Worm (Caenorhabditis elegans): ENCODE results near the gene srg-40.
A peak's percentile ranks its signal among the peaks of the same experiment; 100 is the strongest.

Gene srg-40

DNA sequence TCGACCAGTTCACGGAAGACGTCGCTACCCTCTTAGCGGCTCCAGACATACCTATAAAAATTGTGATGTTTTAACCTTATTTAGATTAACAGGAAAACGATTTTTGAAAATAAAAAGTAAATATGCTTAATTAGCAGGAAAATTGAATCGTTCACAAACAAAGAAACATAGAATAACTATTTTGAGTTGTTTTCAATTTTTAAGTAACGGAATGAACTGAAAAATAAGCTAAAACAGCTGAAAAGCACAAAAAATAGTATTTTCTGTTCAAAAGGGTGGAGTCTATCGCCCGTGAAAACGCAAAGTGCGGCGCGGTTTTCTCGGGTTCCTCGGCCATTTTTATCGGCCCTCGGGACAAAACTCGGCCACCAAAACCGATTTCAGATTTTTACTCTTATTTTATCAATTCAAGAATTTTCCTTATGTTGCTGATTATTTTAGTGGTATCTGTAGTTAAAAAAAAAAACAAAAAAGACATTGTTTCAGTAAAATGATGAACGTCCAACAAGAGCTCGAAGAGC, 40.5 kb downstream of the srg-40 start, which contains the start of the genes atp-5 and lmtr-3:
atp-5 (minus strand) TSS at position 51 of the 521 bp plus-strand sequence.
lmtr-3 (plus strand) TSS at position 370 of the 521 bp plus-strand sequence.
- peak; percentile 48 for TF ChIP-seq mep-1 (tag; optimal IDR thresholded peaks at IDR 0.05)
- TF ChIP-seq cnd-1 (tag; optimal IDR thresholded peaks at IDR 0.05): no peak
- no peak for TF ChIP-seq elt-1 (tag; optimal IDR thresholded peaks at IDR 0.05; ENCODE audit: borderline replicate concordance, insufficient read depth)
- TF ChIP-seq unc-120 (tag; optimal IDR thresholded peaks at IDR 0.05; ENCODE audit: poor library complexity, severe bottlenecking): no peak
- TF ChIP-seq ceh-83 (GFP tag; optimal IDR thresholded peaks at IDR 0.05): no peak
- no peak for TF ChIP-seq M03D4.4 (tag; optimal IDR thresholded peaks at IDR 0.05)
- TF ChIP-seq unc-62 (GFP tag; optimal IDR thresholded peaks at IDR 0.05): no peak
- peak; percentile 33 for TF ChIP-seq lsy-2 (tag; optimal IDR thresholded peaks at IDR 0.05)
- peak; percentile 15 for TF ChIP-seq ceh-39 (tag; optimal IDR thresholded peaks at IDR 0.05)
- TF ChIP-seq hlh-1 (tag; optimal IDR thresholded peaks at IDR 0.05): peak; percentile 8
- TF ChIP-seq mab-5 (tag; optimal IDR thresholded peaks at IDR 0.05): no peak
- peak; percentile 12 for TF ChIP-seq sptf-1 (tag; optimal IDR thresholded peaks at IDR 0.05)
- TF ChIP-seq nhr-2 (tag; optimal IDR thresholded peaks at IDR 0.05): no peak
- no peak for TF ChIP-seq nhr-237 (tag; optimal IDR thresholded peaks at IDR 0.05)

DNA sequence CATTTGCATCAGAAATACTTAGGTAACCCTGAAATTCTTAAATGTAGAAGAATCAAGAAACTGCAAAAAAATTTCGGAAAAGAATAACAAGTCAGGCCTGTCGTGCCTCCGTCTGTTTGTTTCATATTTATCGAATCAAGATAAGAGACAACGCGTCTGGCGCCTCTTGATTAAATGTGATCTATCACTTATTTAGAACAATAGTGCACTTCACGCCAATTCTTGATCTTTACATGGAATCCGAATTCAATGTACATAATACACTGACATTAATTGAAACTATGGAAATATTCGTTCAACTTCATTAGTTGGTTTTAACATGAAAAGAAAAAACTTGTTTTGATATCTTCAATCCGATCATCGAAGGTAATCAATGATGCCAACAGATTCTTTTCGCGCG, 41.9 kb downstream of the srg-40 start, which contains the start of gene mboa-2:
mboa-2 (minus strand) TSS at position 28 of the 400 bp plus-strand sequence.
- no peak for TF ChIP-seq flh-1 (GFP tag; optimal IDR thresholded peaks at IDR 0.05)

DNA sequence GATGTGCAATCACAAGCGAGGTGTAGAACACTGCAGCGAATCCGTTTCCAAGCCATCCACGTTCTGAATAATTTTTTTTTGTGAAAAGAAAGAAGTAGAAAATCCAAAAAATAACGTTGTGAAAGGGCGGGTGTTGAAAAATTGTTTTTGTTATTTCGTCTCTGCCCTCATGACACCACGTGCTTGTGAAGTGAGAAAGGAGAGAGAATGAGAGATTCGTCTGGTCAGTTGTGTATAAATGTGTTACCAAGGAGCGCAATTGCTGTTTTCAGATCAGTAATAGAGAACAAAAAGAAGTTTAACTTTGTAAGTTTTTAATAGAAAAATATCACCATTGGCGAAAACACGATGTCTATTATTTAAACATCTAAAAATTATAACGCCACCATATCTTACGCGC, 43.1 kb downstream of the srg-40 start:
- TF ChIP-seq elt-1 (tag; optimal IDR thresholded peaks at IDR 0.05; ENCODE audit: borderline replicate concordance, insufficient read depth) (no peak), pha-4 (tag; optimal IDR thresholded peaks at IDR 0.05) (no peak), hlh-1 (tag; optimal IDR thresholded peaks at IDR 0.05) (peak; percentile 56), lsy-2 (tag; optimal IDR thresholded peaks at IDR 0.05) (no peak), mab-5 (tag; optimal IDR thresholded peaks at IDR 0.05) (no peak), drap-1 (GFP tag; optimal IDR thresholded peaks at IDR 0.05) (no peak), unc-39 (tag; optimal IDR thresholded peaks at IDR 0.05) (no peak), cnd-1 (tag; optimal IDR thresholded peaks at IDR 0.05) (no peak), tbx-8 (GFP tag; optimal IDR thresholded peaks at IDR 0.05) (no peak), zip-8 (tag; optimal IDR thresholded peaks at IDR 0.05) (no peak), sptf-1 (tag; optimal IDR thresholded peaks at IDR 0.05) (no peak), sem-2 (GFP tag; optimal IDR thresholded peaks at IDR 0.05) (no peak), mep-1 (tag; optimal IDR thresholded peaks at IDR 0.05) (peak; percentile 33), flh-1 (GFP tag; optimal IDR thresholded peaks at IDR 0.05) (no peak), elt-3 (tag; optimal IDR thresholded peaks at IDR 0.05) (no peak), nhr-12 (tag; optimal IDR thresholded peaks at IDR 0.05) (no peak), ces-1 (GFP tag; optimal IDR thresholded peaks at IDR 0.05) (peak; percentile 84), snpc-4 (tag; optimal IDR thresholded peaks at IDR 0.05) (no peak), unc-62 (GFP tag; optimal IDR thresholded peaks at IDR 0.05) (no peak), ham-2 (GFP tag; optimal IDR thresholded peaks at IDR 0.05) (no peak)

DNA sequence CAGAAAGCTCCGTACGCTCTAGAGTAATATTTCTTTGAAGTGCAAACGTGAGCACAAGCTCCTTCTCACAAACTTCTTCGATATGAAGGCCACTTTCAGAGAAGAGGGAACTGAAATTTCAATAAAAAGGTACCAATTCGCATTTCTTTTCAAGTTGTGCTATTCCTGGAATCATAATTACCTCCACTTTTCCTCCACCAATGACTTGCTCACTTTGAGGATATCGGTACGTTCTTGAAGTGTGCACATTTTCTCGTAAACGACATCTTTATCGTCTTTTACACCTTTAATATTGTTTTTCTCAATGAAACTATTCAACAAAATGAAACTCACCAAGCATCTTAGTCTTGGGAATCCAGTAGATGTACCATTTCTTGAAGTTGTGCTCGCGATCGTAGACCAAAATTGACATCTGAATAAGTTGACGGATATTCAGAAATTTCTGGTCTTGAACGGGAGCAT, 45.0 kb downstream of the srg-40 start, which contains the start of gene scb-1:
scb-1 (minus strand) TSS at position 412 of the 462 bp plus-strand sequence.
- TF ChIP-seq ceh-39 (tag; optimal IDR thresholded peaks at IDR 0.05) (no peak), unc-120 (tag; optimal IDR thresholded peaks at IDR 0.05; ENCODE audit: poor library complexity, severe bottlenecking) (no peak), nhr-2 (tag; optimal IDR thresholded peaks at IDR 0.05) (no peak), sptf-1 (tag; optimal IDR thresholded peaks at IDR 0.05) (no peak), unc-62 (GFP tag; optimal IDR thresholded peaks at IDR 0.05) (no peak), flh-1 (GFP tag; optimal IDR thresholded peaks at IDR 0.05) (no peak), pha-4 (tag; optimal IDR thresholded peaks at IDR 0.05) (no peak), nhr-237 (tag; optimal IDR thresholded peaks at IDR 0.05) (no peak), lin-13 (tag; optimal IDR thresholded peaks at IDR 0.05) (no peak), ces-1 (GFP tag; optimal IDR thresholded peaks at IDR 0.05) (no peak), snpc-4 (tag; optimal IDR thresholded peaks at IDR 0.05) (no peak), blmp-1 (tag; optimal IDR thresholded peaks at IDR 0.05) (no peak), M03D4.4 (tag; optimal IDR thresholded peaks at IDR 0.05) (no peak), zip-8 (tag; optimal IDR thresholded peaks at IDR 0.05) (no peak), cnd-1 (tag; optimal IDR thresholded peaks at IDR 0.05) (no peak), ztf-11 (tag; optimal IDR thresholded peaks at IDR 0.05) (no peak), lin-32 (GFP tag; optimal IDR thresholded peaks at IDR 0.05) (no peak), ham-2 (GFP tag; optimal IDR thresholded peaks at IDR 0.05) (no peak), ceh-83 (GFP tag; optimal IDR thresholded peaks at IDR 0.05) (no peak)
